Worm (Caenorhabditis elegans): Measurements from ENCODE around the gene ZC443.4.

- TF ChIP-seq ces-1 (GFP tag; optimal IDR thresholded peaks at IDR 0.05) (no peak), sptf-1 (tag; optimal IDR thresholded peaks at IDR 0.05) (no peak), unc-62 (GFP tag; optimal IDR thresholded peaks at IDR 0.05) (no peak), tbx-8 (GFP tag; optimal IDR thresholded peaks at IDR 0.05) (no peak), pha-4 (tag; optimal IDR thresholded peaks at IDR 0.05) (no peak), lsy-2 (tag; optimal IDR thresholded peaks at IDR 0.05) (no peak), nhr-237 (tag; optimal IDR thresholded peaks at IDR 0.05) (no peak)
These were observed 39.5 kb upstream of the ZC443.4 start, which contains the start of gene anp-1 for ce11 chrV:12859144-12859543.
